Fruit fly (Drosophila melanogaster) whole organism, embryonic: ENCODE results near the gene CG34134.
A peak's percentile ranks its signal among the peaks of the same experiment; 100 is the strongest.

Experiments
- Atf-2 ChIP-seq: fragments of 200-800 bp; sonication (Bioruptor generic); optimal IDR thresholded peaks from 2 replicates; lab custom pipeline; 2016; ENCODE audit warnings: missing biosample characterization, missing genetic modification characterization
- Bgb ChIP-seq: fragments of 200-800 bp; sonication (Bioruptor generic); IDR thresholded peaks from 2 replicates; pipeline ENCODE4 v1.3.6; 2022; ENCODE audit warnings: missing biosample characterization, missing genetic modification characterization; ENCODE audit not compliant: partially characterized antibody
- Blimp-1 ChIP-seq: fragments of 200-800 bp; sonication (Bioruptor generic); optimal IDR thresholded peaks from 3 replicates; lab custom pipeline; 2018; ENCODE audit warnings: missing biosample characterization, missing genetic modification characterization, mild to moderate bottlenecking, moderate library complexity, missing genetic modification reagents
- Bteb2 ChIP-seq: fragments of 200-800 bp; sonication (Bioruptor generic); optimal IDR thresholded peaks from 2 replicates; lab custom pipeline; 2016; ENCODE audit warnings: missing biosample characterization, missing genetic modification characterization
- CG10543 ChIP-seq: fragments of 200-800 bp; sonication (Bioruptor generic); optimal IDR thresholded peaks from 3 replicates; lab custom pipeline; 2017; ENCODE audit warnings: missing biosample characterization, mild to moderate bottlenecking, missing genetic modification characterization, moderate library complexity
- CG11247 ChIP-seq: fragments of 200-800 bp; sonication (Bioruptor generic); IDR thresholded peaks from 2 replicates; pipeline ENCODE4 v1.3.6; 2022; ENCODE audit warnings: missing biosample characterization, missing genetic modification characterization
- CG13424 ChIP-seq: fragments of 200-800 bp; sonication (Bioruptor generic); optimal IDR thresholded peaks from 2 replicates; lab custom pipeline; 2019; ENCODE audit warnings: missing biosample characterization, mild to moderate bottlenecking, missing genetic modification characterization, moderate library complexity
- CG14965 ChIP-seq: fragments of 200-800 bp; sonication (Bioruptor generic); optimal IDR thresholded peaks from 2 replicates; lab custom pipeline; 2016; ENCODE audit warnings: missing biosample characterization, missing genetic modification characterization, borderline replicate concordance
- CG15011 ChIP-seq: fragments of 200-800 bp; sonication (Bioruptor generic); optimal IDR thresholded peaks from 3 replicates; lab custom pipeline; 2018; ENCODE audit warnings: missing biosample characterization, mild to moderate bottlenecking, missing genetic modification characterization
- CG18011 ChIP-seq: fragments of 200-800 bp; sonication (Bioruptor generic); optimal IDR thresholded peaks from 2 replicates; lab custom pipeline; 2017; ENCODE audit warnings: missing biosample characterization, missing genetic modification characterization, mild to moderate bottlenecking, moderate library complexity, missing genotype
- CG2875 ChIP-seq: fragments of 200-800 bp; sonication (Bioruptor generic); optimal IDR thresholded peaks from 2 replicates; lab custom pipeline; 2017; ENCODE audit warnings: missing biosample characterization, mild to moderate bottlenecking, missing genetic modification characterization, missing genetic modification reagents
- CG3163 ChIP-seq: fragments of 200-800 bp; sonication (Bioruptor generic); optimal IDR thresholded peaks from 3 replicates; lab custom pipeline; 2016; ENCODE audit warnings: missing biosample characterization, missing genetic modification characterization
- CG3838 ChIP-seq: fragments of 200-800 bp; sonication (Bioruptor generic); optimal IDR thresholded peaks from 3 replicates; lab custom pipeline; 2016; ENCODE audit warnings: missing biosample characterization, missing genetic modification characterization
- CG42726 ChIP-seq: fragments of 200-800 bp; sonication (Bioruptor generic); IDR thresholded peaks from 2 replicates; pipeline ENCODE4 v1.3.6; 2022; ENCODE audit warnings: missing biosample characterization, missing genetic modification characterization; ENCODE audit not compliant: partially characterized antibody
- CG4617 ChIP-seq: fragments of 200-800 bp; sonication (Bioruptor generic); optimal IDR thresholded peaks from 3 replicates; lab custom pipeline; 2016; ENCODE audit warnings: missing biosample characterization, missing genetic modification characterization, borderline replicate concordance
- CG5180 ChIP-seq: fragments of 200-800 bp; sonication (Bioruptor generic); optimal IDR thresholded peaks from 3 replicates; lab custom pipeline; 2017; ENCODE audit warnings: missing biosample characterization, missing genetic modification characterization, mild to moderate bottlenecking, moderate library complexity, missing genetic modification reagents
- CG6791 ChIP-seq: fragments of 200-800 bp; sonication (Bioruptor generic); IDR thresholded peaks from 3 replicates; pipeline ENCODE4 v1.3.6; 2022; ENCODE audit warnings: missing biosample characterization, missing genetic modification characterization; ENCODE audit not compliant: partially characterized antibody
- CG7963 ChIP-seq: fragments of 200-800 bp; sonication (Bioruptor generic); IDR thresholded peaks from 3 replicates; pipeline ENCODE4 v1.3.6; 2022; ENCODE audit warnings: missing biosample characterization, missing genetic modification characterization; ENCODE audit not compliant: partially characterized antibody
- CG8089 ChIP-seq: fragments of 200-800 bp; sonication (Bioruptor generic); optimal IDR thresholded peaks from 3 replicates; lab custom pipeline; 2016; ENCODE audit warnings: missing biosample characterization, missing genetic modification characterization
- CG8388 ChIP-seq: fragments of 200-800 bp; sonication (Bioruptor generic); optimal IDR thresholded peaks from 2 replicates; lab custom pipeline; 2019; ENCODE audit warnings: missing biosample characterization, mild to moderate bottlenecking, missing genetic modification characterization, moderate library complexity
- Camta ChIP-seq: fragments of 200-800 bp; sonication (Bioruptor generic); optimal IDR thresholded peaks from 2 replicates; lab custom pipeline; 2016; ENCODE audit warnings: missing biosample characterization, missing genetic modification characterization
- Dbx ChIP-seq: fragments of 200-800 bp; sonication (Bioruptor generic); IDR thresholded peaks from 3 replicates; pipeline ENCODE4 v1.3.6; 2022; ENCODE audit warnings: missing biosample characterization, missing genetic modification characterization
- H15 ChIP-seq: fragments of 200-800 bp; sonication (Bioruptor generic); IDR thresholded peaks from 3 replicates; pipeline ENCODE4 v1.3.6; 2022; ENCODE audit warnings: missing biosample characterization, missing genetic modification characterization
- HLHmδ ChIP-seq: fragments of 200-800 bp; sonication (Bioruptor generic); optimal IDR thresholded peaks from 2 replicates; lab custom pipeline; 2018; ENCODE audit warnings: missing biosample characterization, mild to moderate bottlenecking, missing genetic modification characterization, moderate library complexity
- Hr78 ChIP-seq, 2 experiments: fragments of 200-800 bp in 1 of 2; fragments of >200 bp in 1 of 2; sonication (Bioruptor generic) in 1 of 2; optimal IDR thresholded peaks; 2 replicates each; lab custom pipeline; 2017 to 2019; ENCODE audit warnings: missing biosample characterization in 2 of 2, missing genetic modification characterization in 2 of 2, mild to moderate bottlenecking in 1 of 2, moderate library complexity in 1 of 2
- Jarid2 ChIP-seq: fragments of 200-800 bp; sonication (Bioruptor generic); optimal IDR thresholded peaks from 3 replicates; lab custom pipeline; 2017; ENCODE audit warnings: mild to moderate bottlenecking, missing biosample characterization, missing genetic modification reagents, missing genetic modification characterization
- Scr ChIP-seq: fragments of 200-800 bp; sonication (Bioruptor generic); IDR thresholded peaks from 2 replicates; pipeline ENCODE4 v1.3.6; 2022; ENCODE audit warnings: missing biosample characterization, missing genetic modification characterization; ENCODE audit not compliant: partially characterized antibody
- al ChIP-seq: fragments of 200-800 bp; sonication (Bioruptor generic); IDR thresholded peaks from 2 replicates; pipeline ENCODE4 v1.3.6; 2022; ENCODE audit warnings: missing biosample characterization, missing genetic modification characterization
- amos ChIP-seq: fragments of 200-800 bp; sonication (Bioruptor generic); IDR thresholded peaks from 2 replicates; pipeline ENCODE4 v1.3.6; 2022; ENCODE audit warnings: missing biosample characterization, missing genetic modification characterization; ENCODE audit not compliant: partially characterized antibody
- ato ChIP-seq: fragments of 200-800 bp; sonication (Bioruptor generic); IDR thresholded peaks from 2 replicates; pipeline ENCODE4 v1.3.6; 2022; ENCODE audit warnings: missing biosample characterization, missing genetic modification characterization; ENCODE audit not compliant: partially characterized antibody
- bbx ChIP-seq: fragments of 200-800 bp; sonication (Bioruptor generic); IDR thresholded peaks from 2 replicates; pipeline ENCODE4 v1.3.6; 2022; ENCODE audit warnings: missing biosample characterization, missing genetic modification characterization; ENCODE audit not compliant: partially characterized antibody
- chinmo ChIP-seq: fragments of 200-800 bp; sonication (Bioruptor generic); IDR thresholded peaks from 4 replicates; pipeline ENCODE4 v1.3.6; 2022; ENCODE audit warnings: missing biosample characterization, missing genetic modification characterization; ENCODE audit not compliant: partially characterized antibody
- crc ChIP-seq: fragments of 200-800 bp; sonication (Bioruptor generic); optimal IDR thresholded peaks from 2 replicates; lab custom pipeline; 2016; ENCODE audit warnings: missing biosample characterization, missing genetic modification characterization
- fd102C ChIP-seq: fragments of 200-800 bp; sonication (Bioruptor generic); optimal IDR thresholded peaks from 2 replicates; lab custom pipeline; 2018; ENCODE audit warnings: missing biosample characterization, mild to moderate bottlenecking, missing genetic modification characterization, moderate library complexity
- fd96Cb ChIP-seq: fragments of 200-800 bp; sonication (Bioruptor generic); optimal IDR thresholded peaks from 2 replicates; lab custom pipeline; 2018; ENCODE audit warnings: missing biosample characterization, mild to moderate bottlenecking, missing genetic modification characterization, moderate library complexity
- lab ChIP-seq: fragments of 200-800 bp; sonication (Bioruptor generic); optimal IDR thresholded peaks from 3 replicates; lab custom pipeline; 2017; ENCODE audit warnings: missing biosample characterization, missing genetic modification characterization, mild to moderate bottlenecking, moderate library complexity, missing genetic modification reagents
- nerfin-1 ChIP-seq: fragments of 200-800 bp; sonication (Bioruptor generic); optimal IDR thresholded peaks from 3 replicates; lab custom pipeline; 2019; ENCODE audit warnings: missing biosample characterization, mild to moderate bottlenecking, missing genetic modification characterization, moderate library complexity
- org-1 ChIP-seq: fragments of 200-800 bp; sonication (Bioruptor generic); optimal IDR thresholded peaks from 2 replicates; lab custom pipeline; 2017; ENCODE audit warnings: missing biosample characterization, missing genetic modification characterization
- pb ChIP-seq: fragments of 200-800 bp; sonication (Bioruptor generic); optimal IDR thresholded peaks from 3 replicates; lab custom pipeline; 2016; ENCODE audit warnings: missing biosample characterization, missing genetic modification characterization
- pzg ChIP-seq: fragments of 200-800 bp; sonication (Bioruptor generic); optimal IDR thresholded peaks from 3 replicates; lab custom pipeline; 2018; ENCODE audit warnings: missing biosample characterization, mild to moderate bottlenecking, missing genetic modification characterization, moderate library complexity
- shn ChIP-seq: fragments of 200-800 bp; sonication (Bioruptor generic); optimal IDR thresholded peaks from 3 replicates; lab custom pipeline; 2016; ENCODE audit warnings: missing biosample characterization, missing genetic modification characterization
- sim ChIP-seq: fragments of 200-800 bp; sonication (Bioruptor generic); IDR thresholded peaks from 2 replicates; pipeline ENCODE4 v1.3.6; 2022; ENCODE audit warnings: missing biosample characterization, missing genetic modification characterization
- sob ChIP-seq: fragments of 200-800 bp; sonication (Bioruptor generic); IDR thresholded peaks from 2 replicates; pipeline ENCODE4 v1.3.6; 2022; ENCODE audit warnings: missing biosample characterization, missing genetic modification characterization
- sug ChIP-seq: fragments of 200-800 bp; optimal IDR thresholded peaks from 2 replicates; lab custom pipeline; 2019; ENCODE audit warnings: missing biosample characterization, mild to moderate bottlenecking, missing genetic modification characterization, moderate library complexity
- trh ChIP-seq: fragments of 200-800 bp; sonication (Bioruptor generic); optimal IDR thresholded peaks from 2 replicates; lab custom pipeline; 2016; ENCODE audit warnings: missing biosample characterization, missing genetic modification characterization
- usp ChIP-seq: fragments of >200 bp; optimal IDR thresholded peaks from 2 replicates; lab custom pipeline; 2017; ENCODE audit warnings: missing biosample characterization, missing genetic modification characterization

Gene CG34134

DNA sequence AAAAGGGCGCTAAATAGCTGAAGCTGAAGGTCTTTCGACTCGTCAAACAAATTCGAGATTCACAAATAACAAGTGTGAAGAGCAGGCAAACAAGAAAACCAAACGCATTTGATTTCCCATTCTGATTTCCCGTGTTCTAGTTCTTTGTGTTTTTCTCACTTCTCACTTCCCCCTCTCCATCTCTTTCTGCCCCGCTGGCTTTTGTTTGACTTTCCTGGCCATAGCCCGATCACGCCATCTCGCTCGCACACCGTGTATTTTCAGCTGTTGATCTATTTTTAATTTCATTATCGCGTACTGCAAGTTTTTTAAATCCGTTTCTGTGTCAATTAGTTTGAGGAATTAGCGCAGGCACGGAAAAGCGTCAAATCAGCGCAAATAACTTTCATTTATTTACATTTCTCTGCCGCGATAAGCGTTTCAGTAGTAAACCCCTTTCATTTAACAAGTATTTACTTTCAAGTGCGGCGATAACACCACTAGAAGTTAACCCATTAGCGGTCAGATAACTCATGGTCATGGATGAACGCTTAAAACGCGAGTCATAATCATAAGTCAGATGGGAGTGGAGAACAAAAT lies 26.9 kb downstream of the CG34134 start (continued):
- TF ChIP-seq Dbx (GFP tag; lab: Robert Waterston, UW) (no peak), al (GFP tag; lab: Robert Waterston, UW) (no peak), Blimp-1 (no peak), Hr78 (GFP tag; optimal IDR thresholded peaks at IDR 0.05; lab: Kevin White, UChicago) (no peak)

DNA sequence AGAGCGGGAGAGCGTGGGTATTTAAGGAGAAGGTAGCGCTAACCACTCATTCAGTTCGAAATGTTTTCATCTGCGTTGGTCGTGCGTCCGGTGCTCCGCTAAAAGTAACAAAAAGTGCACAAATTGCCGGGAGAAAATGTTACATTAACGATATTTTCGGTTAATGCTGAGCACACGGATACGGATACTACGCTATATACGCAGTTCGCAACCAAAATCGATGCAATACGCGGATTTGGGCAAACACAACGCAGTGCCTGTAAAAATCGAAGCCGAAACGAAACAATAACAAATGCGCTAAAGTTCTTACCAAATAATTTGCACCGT lies 27.6 kb downstream of the CG34134 start, which contains the start of gene Piezo:
Piezo (plus strand) TSS at position 49 of the 327 bp plus-strand sequence.
- 0 out of 2 replicates have a peak, but pooled peaks have one; percentile 9 for TF ChIP-seq bbx
- TF ChIP-seq CG5180 (GFP tag; lab: Kevin White, UChicago), result peak; percentile 4
- no peak for TF ChIP-seq pb (GFP tag; lab: Kevin White, UChicago)
- no peak for TF ChIP-seq CG13424 (tag; lab: Kevin White, UChicago)
- TF ChIP-seq trh, result no peak
- TF ChIP-seq amos (GFP tag; lab: Robert Waterston, UW), result peak; percentile 58; the same call in 1 of the 2 replicates
- TF ChIP-seq Scr (GFP tag; lab: Robert Waterston, UW), result no peak
- no peak for TF ChIP-seq lab
- TF ChIP-seq shn, result no peak
- TF ChIP-seq Bgb, result peak; percentile 47; the same call in 1 of the 2 replicates
- peak; percentile 39 for TF ChIP-seq HLHmδ (GFP tag; lab: Kevin White, UChicago)
- peak; percentile 49; the same call in 1 of the 2 replicates for TF ChIP-seq CG42726
- no peak for TF ChIP-seq CG2875 (GFP tag; lab: Kevin White, UChicago)
- TF ChIP-seq chinmo (GFP tag; lab: Robert Waterston, UW), result peak; percentile 34; the same call in 1 of the 4 replicates
- peak; percentile 98 for TF ChIP-seq Jarid2 (GFP tag; lab: Kevin White, UChicago)
- TF ChIP-seq H15 (GFP tag; lab: Robert Waterston, UW), result no peak
- no peak for TF ChIP-seq org-1 (GFP tag; lab: Kevin White, UChicago)
- TF ChIP-seq CG4617 (GFP tag; lab: Kevin White, UChicago), result no peak
- TF ChIP-seq CG8089 (GFP tag; lab: Kevin White, UChicago), result no peak
- peak; percentile 13; the same call in 1 of the 2 replicates for TF ChIP-seq ato (GFP tag; lab: Robert Waterston, UW)
- TF ChIP-seq CG3163, result no peak
- TF ChIP-seq CG14965 (GFP tag; lab: Kevin White, UChicago), result no peak
- TF ChIP-seq CG3838, result no peak
- TF ChIP-seq sob, result no peak
- no peak for TF ChIP-seq Bteb2 (GFP tag; lab: Kevin White, UChicago)
- peak; percentile 24 for TF ChIP-seq sug (tag; lab: Kevin White, UChicago)
- peak; percentile 56 for TF ChIP-seq CG10543
- TF ChIP-seq CG7963, result 0 out of 3 replicates have a peak, but pooled peaks have one; percentile 29
- TF ChIP-seq Camta (GFP tag; lab: Kevin White, UChicago), result no peak
- no peak for TF ChIP-seq crc (GFP tag; lab: Kevin White, UChicago)
- TF ChIP-seq CG15011, result no peak
- no peak for TF ChIP-seq Atf-2 (GFP tag; lab: Kevin White, UChicago)
- TF ChIP-seq usp (GFP tag; lab: Kevin White, UChicago), result no peak
- no peak for TF ChIP-seq CG18011 (GFP tag; lab: Kevin White, UChicago)
- peak; percentile 56 for TF ChIP-seq fd102C
- TF ChIP-seq CG8388 (GFP tag; lab: Kevin White, UChicago), result no peak
- no peak for TF ChIP-seq pzg (GFP tag; lab: Kevin White, UChicago)
- TF ChIP-seq CG11247 (GFP tag; lab: Robert Waterston, UW), result no peak
- TF ChIP-seq fd96Cb (tag; lab: Kevin White, UChicago), result no peak
- peak; percentile 44; the same call in 1 of the 3 replicates for TF ChIP-seq CG6791 (GFP tag; lab: Robert Waterston, UW)
- no peak for TF ChIP-seq nerfin-1 (tag; lab: Kevin White, UChicago)
- TF ChIP-seq sim (GFP tag; lab: Robert Waterston, UW), result 0 out of 2 replicates have a peak, but pooled peaks have one; percentile 1
